Fruit fly (Drosophila melanogaster): ENCODE data around the gene AMPdeam.
A peak's percentile ranks its signal among the peaks of the same experiment; 100 is the strongest.

The AMPdeam gene

dm6 chrX:13890903-13891449 lies 45.3 kb upstream of the AMPdeam start:
- TF ChIP-seq CG16779 (tag; optimal IDR thresholded peaks at IDR 0.05) (peak; percentile 36), Sox15 (GFP tag; optimal IDR thresholded peaks at IDR 0.05) (peak; percentile 78), dac (GFP tag; optimal IDR thresholded peaks at IDR 0.05) (peak; percentile 63), fd59A (GFP tag; optimal IDR thresholded peaks at IDR 0.05) (peak; percentile 81), Ets96B (tag; optimal IDR thresholded peaks at IDR 0.05) (peak; percentile 84), svp (GFP tag) (peak; percentile 89), CG8119 (GFP tag; IDR thresholded peaks at IDR 0.05) (peak; percentile 73), salr (GFP tag; optimal IDR thresholded peaks at IDR 0.05) (peak; percentile 65 to 72), CG7368 (GFP tag; optimal IDR thresholded peaks at IDR 0.05) (peak; percentile 26), CG9139 (GFP tag; optimal IDR thresholded peaks at IDR 0.05) (peak; percentile 28), spab (GFP tag; optimal IDR thresholded peaks at IDR 0.05) (peak; percentile 72), Sox14 (GFP tag; optimal IDR thresholded peaks at IDR 0.05) (peak; percentile 69), Lpt (GFP tag; optimal IDR thresholded peaks at IDR 0.05) (peak; percentile 67), CG3032 (tag; optimal IDR thresholded peaks at IDR 0.05) (peak; percentile 85), vri (GFP tag; optimal IDR thresholded peaks at IDR 0.05) (peak; percentile 96), ss (GFP tag; optimal IDR thresholded peaks at IDR 0.05) (peak in 1 of 2 experiments; percentile 87), Smox (GFP tag; optimal IDR thresholded peaks at IDR 0.05) (peak; percentile 76), CG6163 (GFP tag; IDR thresholded peaks at IDR 0.05) (peak; percentile 79), fd85E (GFP tag; optimal IDR thresholded peaks at IDR 0.05) (no peak), Met (GFP tag; optimal IDR thresholded peaks at IDR 0.05) (peak; percentile 82), fkh (GFP tag; optimal IDR thresholded peaks at IDR 0.05) (peak; percentile 86), Eip78C (GFP tag) (peak; percentile 95), eg (GFP tag; IDR thresholded peaks at IDR 0.05) (peak; percentile 69; the same call in 2 of the 3 replicates), CG11762 (GFP tag; optimal IDR thresholded peaks at IDR 0.05; ENCODE audit: insufficient read depth) (peak; percentile 56), CG31627 (GFP tag; optimal IDR thresholded peaks at IDR 0.05) (peak; percentile 75), cyc (GFP tag; optimal IDR thresholded peaks at IDR 0.05) (peak; percentile 72), CG11294 (GFP tag; IDR thresholded peaks at IDR 0.05) (no peak), dsx (GFP tag; optimal IDR thresholded peaks at IDR 0.05; ENCODE audit: poor library complexity, severe bottlenecking) (peak; percentile 42), CG6808 (GFP tag; optimal IDR thresholded peaks at IDR 0.05) (peak; percentile 64), CG1621 (tag; optimal IDR thresholded peaks at IDR 0.05) (peak; percentile 67), OdsH (GFP tag; optimal IDR thresholded peaks at IDR 0.05) (peak; percentile 83), Eip93F (GFP tag; optimal IDR thresholded peaks at IDR 0.05) (peak; percentile 39), acj6 (GFP tag; optimal IDR thresholded peaks at IDR 0.05) (peak; percentile 81), CG6792 (GFP tag; optimal IDR thresholded peaks at IDR 0.05) (peak; percentile 75), Eip75B (GFP tag; optimal IDR thresholded peaks at IDR 0.05) (peak; percentile 62), esn (GFP tag; optimal IDR thresholded peaks at IDR 0.05) (peak; percentile 85), CG4318 (GFP tag; optimal IDR thresholded peaks at IDR 0.05) (peak; percentile 81), CG8319 (GFP tag; optimal IDR thresholded peaks at IDR 0.05) (peak; percentile 61), CG15336 (GFP tag; IDR thresholded peaks at IDR 0.05) (peak; percentile 61), Ets21C (GFP tag; optimal IDR thresholded peaks at IDR 0.05) (peak; percentile 68), net (GFP tag; optimal IDR thresholded peaks at IDR 0.05) (peak; percentile 71), Hr4 (GFP tag; optimal IDR thresholded peaks at IDR 0.05) (peak; percentile 77), CG34406 (GFP tag; optimal IDR thresholded peaks at IDR 0.05) (peak; percentile 82), CG32006 (GFP tag; optimal IDR thresholded peaks at IDR 0.05) (peak; percentile 89), CG8632 (GFP tag; optimal IDR thresholded peaks at IDR 0.05) (peak; percentile 72), CG6854 (GFP tag; optimal IDR thresholded peaks at IDR 0.05) (peak; percentile 12), CG10669 (GFP tag; optimal IDR thresholded peaks at IDR 0.05) (peak; percentile 86), CG10631 (GFP tag; optimal IDR thresholded peaks at IDR 0.05) (peak; percentile 85), achi (GFP tag; optimal IDR thresholded peaks at IDR 0.05) (peak; percentile 81), Sox102F (GFP tag; optimal IDR thresholded peaks at IDR 0.05) (peak; percentile 80), Gug (GFP tag; IDR thresholded peaks at IDR 0.05) (peak; percentile 56; the same call in 1 of the 2 replicates)
